Worm (Caenorhabditis elegans): ENCODE results near the gene C45G9.12.
A peak's percentile ranks its signal among the peaks of the same experiment; 100 is the strongest.

Gene C45G9.12

DNA sequence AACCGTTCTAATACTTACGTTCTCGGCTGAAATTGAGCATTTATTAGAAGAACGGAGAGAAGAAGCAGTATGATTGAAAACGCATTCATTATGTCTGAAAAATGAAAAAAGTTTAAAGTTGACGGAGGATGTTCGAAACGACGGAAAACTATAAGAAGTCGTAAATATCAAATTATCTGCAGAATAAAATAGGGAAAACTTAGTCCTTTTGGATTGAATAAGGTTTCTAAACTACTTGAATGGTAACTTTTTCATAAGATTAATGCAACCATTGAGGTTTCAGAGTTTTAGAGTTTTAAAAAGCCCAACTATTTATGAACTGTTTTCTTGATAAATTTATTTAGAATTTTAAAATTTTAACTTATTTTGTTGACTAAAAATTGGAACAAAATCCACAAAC, at the start of gene C45G9.12:
Gene C45G9.12, minus strand, starts transcription at position 101 of the 400 bp plus-strand sequence.
- TF ChIP-seq nhr-237 (tag; optimal IDR thresholded peaks at IDR 0.05): no peak
- no peak for TF ChIP-seq R02D3.7 (tag; optimal IDR thresholded peaks at IDR 0.05)
- no peak for TF ChIP-seq ZK546.5 (tag; optimal IDR thresholded peaks at IDR 0.05)
- no peak for TF ChIP-seq nhr-12 (tag; optimal IDR thresholded peaks at IDR 0.05)
- no peak for TF ChIP-seq sma-9 (GFP tag; optimal IDR thresholded peaks at IDR 0.05)
- no peak for TF ChIP-seq sma-9 (tag; optimal IDR thresholded peaks at IDR 0.05)
- no peak for TF ChIP-seq unc-55 (GFP tag; optimal IDR thresholded peaks at IDR 0.05)
- no peak for TF ChIP-seq lin-13 (GFP tag; optimal IDR thresholded peaks at IDR 0.05)
- no peak for TF ChIP-seq nhr-11 (tag; optimal IDR thresholded peaks at IDR 0.05)
- no peak for TF ChIP-seq ceh-82 (tag; optimal IDR thresholded peaks at IDR 0.05)
- TF ChIP-seq elt-3 (tag; optimal IDR thresholded peaks at IDR 0.05): no peak
- TF ChIP-seq lin-39 (tag; optimal IDR thresholded peaks at IDR 0.05): no peak
- TF ChIP-seq ama-1 (optimal IDR thresholded peaks at IDR 0.05): no peak
- TF ChIP-seq egl-27 (tag; optimal IDR thresholded peaks at IDR 0.05): no peak
- TF ChIP-seq nhr-77 (tag; optimal IDR thresholded peaks at IDR 0.05): no peak
- TF ChIP-seq elt-1 (tag; optimal IDR thresholded peaks at IDR 0.05): no peak
- TF ChIP-seq nhr-21 (tag; optimal IDR thresholded peaks at IDR 0.05): no peak
- TF ChIP-seq nhr-10 (tag; optimal IDR thresholded peaks at IDR 0.05): no peak
- no peak for TF ChIP-seq crh-2 (tag; optimal IDR thresholded peaks at IDR 0.05)
- no peak for TF ChIP-seq C34F6.9 (tag; optimal IDR thresholded peaks at IDR 0.05)
- TF ChIP-seq sma-3 (GFP tag; optimal IDR thresholded peaks at IDR 0.05): no peak

DNA sequence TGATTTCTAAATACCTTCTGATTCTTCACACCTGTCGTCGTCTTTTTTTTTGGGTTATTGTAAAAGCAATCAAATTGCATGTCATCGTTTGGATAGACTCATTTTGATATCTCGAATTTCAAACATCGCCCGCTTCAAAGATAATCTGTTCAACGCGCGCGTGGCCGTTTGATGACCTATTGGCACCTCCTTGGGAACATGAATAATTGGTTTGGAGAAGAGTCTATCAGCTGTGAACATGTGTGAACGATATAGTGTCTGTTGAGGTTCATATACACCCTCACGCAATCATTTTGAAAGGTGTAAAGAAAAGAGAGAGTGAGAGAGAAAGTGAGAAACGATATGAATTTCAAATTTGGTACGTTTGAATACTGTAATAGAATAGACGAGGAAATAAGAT, 49.2 kb upstream of the C45G9.12 start:
- TF ChIP-seq lin-13 (GFP tag; optimal IDR thresholded peaks at IDR 0.05): no peak
- no peak for TF ChIP-seq nhr-25 (tag; optimal IDR thresholded peaks at IDR 0.05)

DNA sequence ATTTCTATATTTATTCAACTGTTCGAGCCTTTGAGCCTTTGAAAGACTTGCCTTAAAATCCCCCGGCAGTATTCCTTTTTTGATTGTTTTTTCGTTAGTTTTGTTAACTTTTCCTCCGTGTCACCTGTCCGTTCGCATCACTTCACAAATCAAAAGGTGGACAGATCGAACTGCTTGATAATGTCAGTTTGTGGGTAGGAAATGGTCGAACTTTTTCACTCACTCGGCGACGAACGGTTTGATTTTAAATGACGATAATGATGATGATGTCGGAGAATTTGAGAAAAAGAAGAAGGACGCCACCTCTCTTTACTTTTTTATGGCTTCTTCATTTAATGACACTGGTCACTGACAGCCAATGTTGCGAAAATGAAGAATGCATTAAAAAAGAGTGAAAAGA, 47.7 kb upstream of the C45G9.12 start:
- TF ChIP-seq nhr-77 (tag; optimal IDR thresholded peaks at IDR 0.05) (no peak), dmd-4 (tag; optimal IDR thresholded peaks at IDR 0.05) (no peak), ceh-16 (tag; optimal IDR thresholded peaks at IDR 0.05) (peak; percentile 89)

DNA sequence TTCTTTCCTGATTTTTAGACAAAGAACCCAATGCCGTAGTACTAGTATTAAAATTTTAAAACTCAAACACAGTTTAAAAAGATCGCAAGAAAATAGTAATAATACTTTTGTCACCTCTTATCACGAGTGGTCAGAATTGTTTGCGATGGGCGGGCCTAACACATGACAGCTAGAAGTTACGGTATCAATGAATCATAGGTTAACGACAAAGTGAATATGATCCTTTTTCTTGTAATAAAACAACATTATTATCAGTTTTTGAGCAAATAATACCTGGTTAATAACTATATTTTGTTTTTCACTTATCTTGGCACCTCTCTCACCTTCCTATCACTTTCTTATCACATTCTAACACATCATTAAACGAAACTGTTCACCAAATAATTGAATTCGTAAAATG, 41.6 kb upstream of the C45G9.12 start:
- TF ChIP-seq mdl-1 (tag; optimal IDR thresholded peaks at IDR 0.05): no peak
- peak; percentile 44 for TF ChIP-seq fos-1 (tag; optimal IDR thresholded peaks at IDR 0.05)

DNA sequence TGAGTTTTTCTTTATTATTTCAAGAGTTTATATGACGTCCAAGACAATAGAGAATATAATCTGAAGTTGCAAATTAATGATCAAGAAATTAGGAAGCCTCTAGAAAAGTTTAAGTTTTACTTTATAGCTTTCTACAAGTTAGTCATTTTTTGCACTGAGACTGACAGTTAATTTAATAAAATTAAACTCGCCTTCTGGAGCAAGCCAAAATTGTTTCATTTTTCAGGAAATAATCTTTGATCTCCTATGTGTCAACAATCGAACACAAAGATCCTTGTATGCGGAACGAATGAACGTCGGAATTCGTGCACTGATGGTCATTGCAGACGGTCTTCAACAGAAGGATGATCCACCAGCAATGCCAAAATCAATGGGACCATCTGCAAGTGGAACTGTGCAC, 41.0 kb upstream of the C45G9.12 start:
- TF ChIP-seq unc-39 (tag; optimal IDR thresholded peaks at IDR 0.05): no peak
- no peak for TF ChIP-seq elt-1 (tag; optimal IDR thresholded peaks at IDR 0.05)
- no peak for TF ChIP-seq nhr-10 (tag; optimal IDR thresholded peaks at IDR 0.05)
- no peak for TF ChIP-seq nhr-21 (tag; optimal IDR thresholded peaks at IDR 0.05)
- no peak for TF ChIP-seq skn-1 (tag; optimal IDR thresholded peaks at IDR 0.05)
- no peak for TF ChIP-seq blmp-1 (tag; optimal IDR thresholded peaks at IDR 0.05; ENCODE audit: insufficient read depth)
- TF ChIP-seq alr-1 (tag; optimal IDR thresholded peaks at IDR 0.05): no peak
- TF ChIP-seq lsy-2 (tag; optimal IDR thresholded peaks at IDR 0.05): no peak
- TF ChIP-seq lin-13 (GFP tag; optimal IDR thresholded peaks at IDR 0.05): no peak
- TF ChIP-seq peb-1 (tag; optimal IDR thresholded peaks at IDR 0.05): no peak
- TF ChIP-seq ztf-11 (tag; optimal IDR thresholded peaks at IDR 0.05): no peak
- no peak for TF ChIP-seq sma-9 (GFP tag; optimal IDR thresholded peaks at IDR 0.05)
- TF ChIP-seq sma-9 (tag; optimal IDR thresholded peaks at IDR 0.05): no peak
- TF ChIP-seq mab-5 (tag; optimal IDR thresholded peaks at IDR 0.05): no peak
- TF ChIP-seq fos-1 (tag; optimal IDR thresholded peaks at IDR 0.05): no peak
- TF ChIP-seq nhr-23 (tag; optimal IDR thresholded peaks at IDR 0.05): no peak
- TF ChIP-seq zag-1 (tag; optimal IDR thresholded peaks at IDR 0.05): no peak
- TF ChIP-seq nhr-6 (tag; optimal IDR thresholded peaks at IDR 0.05): no peak
- no peak for TF ChIP-seq ceh-16 (tag; optimal IDR thresholded peaks at IDR 0.05)
- TF ChIP-seq ama-1 (optimal IDR thresholded peaks at IDR 0.05): no peak
- no peak for TF ChIP-seq sma-3 (GFP tag; optimal IDR thresholded peaks at IDR 0.05)

All from whole organism, L2 larva.